Fruit fly (Drosophila melanogaster): ENCODE data around the gene CG43362.

dm6 chr2L:18257878-18258277 is 33.4 kb downstream of the CG43362 start, which contains the start of gene CG31788:
- TF ChIP-seq ttk (optimal IDR thresholded peaks at IDR 0.05) = no peak
- TF ChIP-seq Sin3A (optimal IDR thresholded peaks at IDR 0.05) = no peak
- TF ChIP-seq Myc (optimal IDR thresholded peaks at IDR 0.05) = no peak
- TF ChIP-seq h (optimal IDR thresholded peaks at IDR 0.05) = no peak
- TF ChIP-seq psq (optimal IDR thresholded peaks at IDR 0.05) = no peak
